Fruit fly (Drosophila melanogaster): ENCODE results near the gene CG4968.
A peak's percentile ranks its signal among the peaks of the same experiment; 100 is the strongest.

Gene CG4968

DNA sequence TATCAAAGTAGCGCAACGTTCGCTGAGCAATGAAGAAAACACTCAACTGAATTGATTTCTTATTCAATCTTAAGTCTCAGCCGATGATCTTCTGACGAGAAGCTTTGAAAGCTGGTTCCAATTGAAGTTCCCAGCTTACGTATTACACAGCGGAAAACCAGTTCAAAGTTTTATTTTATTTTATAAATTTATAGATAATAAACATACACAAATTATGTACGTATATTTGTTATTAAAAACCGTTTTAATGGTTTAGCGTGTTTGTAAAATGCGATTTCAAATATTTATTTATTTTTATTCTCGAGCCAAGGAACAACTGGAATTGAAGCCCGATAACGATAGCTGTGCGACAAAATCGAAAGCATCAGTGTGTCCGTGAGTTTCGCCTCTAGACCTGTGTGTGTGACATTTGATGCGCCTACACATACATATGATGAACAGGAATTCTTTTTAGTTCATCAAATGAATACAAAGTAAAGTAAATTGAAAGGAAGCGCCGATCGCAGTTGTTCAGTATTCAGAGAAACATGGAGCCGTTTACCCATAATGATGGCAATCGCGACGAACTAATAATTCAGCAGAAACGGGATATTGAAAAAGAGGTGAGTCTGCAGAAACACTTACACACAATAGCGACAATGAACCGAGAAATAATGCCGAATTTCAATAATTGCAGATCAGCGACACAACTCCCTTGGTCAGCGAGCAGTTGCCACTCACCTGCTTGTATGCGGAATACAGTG, at the start of gene CG4968, which contains the start of gene CG5390:
Gene CG4968, plus strand, starts transcription at position 405 of the 743 bp plus-strand sequence.
Gene CG5390, minus strand, starts transcription at position 77 of the 743 bp plus-strand sequence.
- peak; percentile 87 for TF ChIP-seq CG17801 (GFP tag; optimal IDR thresholded peaks at IDR 0.05; ENCODE audit: partially characterized antibody)

DNA sequence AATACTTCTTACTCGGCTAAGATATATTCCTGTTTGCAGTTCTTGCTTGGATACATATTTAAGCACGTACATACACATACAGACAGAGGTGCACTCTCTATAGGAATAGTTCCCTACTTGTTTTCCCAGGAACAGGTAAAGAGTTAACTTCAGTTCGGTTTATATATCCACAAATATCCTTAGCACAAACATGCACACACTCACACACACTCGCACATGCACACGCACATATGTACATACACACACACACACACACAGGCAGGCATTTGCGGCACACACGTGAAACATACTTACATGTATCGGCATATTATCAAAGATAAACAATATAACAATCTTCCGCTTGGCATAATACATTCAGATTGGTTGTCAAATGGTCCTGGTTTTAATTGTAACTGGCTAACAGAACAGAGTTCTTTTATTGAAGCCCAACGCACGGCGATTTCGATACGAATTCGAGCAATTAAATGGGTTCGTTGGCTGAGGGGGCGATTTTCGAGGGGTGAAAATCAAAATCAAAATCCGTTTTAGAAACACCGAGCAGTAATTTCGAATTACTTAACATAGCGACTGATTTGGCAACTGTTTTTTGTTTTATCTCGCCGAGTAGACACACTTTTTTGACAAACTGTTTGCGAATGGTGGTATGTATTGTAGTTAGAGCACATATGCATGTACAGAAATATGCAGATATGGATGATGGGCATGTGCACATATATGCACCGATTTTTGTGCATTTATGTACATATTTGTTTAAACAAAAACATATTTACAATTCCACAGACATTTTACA, 46.6 kb upstream of the CG4968 start:
- no peak for TF ChIP-seq CG17801 (GFP tag; optimal IDR thresholded peaks at IDR 0.05; ENCODE audit: partially characterized antibody)

- peak; percentile 26 for TF ChIP-seq CG17801 (GFP tag; optimal IDR thresholded peaks at IDR 0.05; ENCODE audit: partially characterized antibody)
Measured at dm6 chr2L:10260750-10261493, 45.8 kb upstream of the CG4968 start, which contains the start of gene Pten. Pten (minus strand) TSS chr2L:10261049.

dm6 chr2L:10261774-10262173, 44.9 kb upstream of the CG4968 start:
- TF ChIP-seq CG17801 (GFP tag; optimal IDR thresholded peaks at IDR 0.05; ENCODE audit: partially characterized antibody), result no peak

- no peak for TF ChIP-seq CG17801 (GFP tag; optimal IDR thresholded peaks at IDR 0.05; ENCODE audit: partially characterized antibody)
Measured at dm6 chr2L:10263343-10263744, 43.4 kb upstream of the CG4968 start, which contains the start of gene Rsf1. Rsf1 (minus strand) TSS chr2L:10263554.

DNA sequence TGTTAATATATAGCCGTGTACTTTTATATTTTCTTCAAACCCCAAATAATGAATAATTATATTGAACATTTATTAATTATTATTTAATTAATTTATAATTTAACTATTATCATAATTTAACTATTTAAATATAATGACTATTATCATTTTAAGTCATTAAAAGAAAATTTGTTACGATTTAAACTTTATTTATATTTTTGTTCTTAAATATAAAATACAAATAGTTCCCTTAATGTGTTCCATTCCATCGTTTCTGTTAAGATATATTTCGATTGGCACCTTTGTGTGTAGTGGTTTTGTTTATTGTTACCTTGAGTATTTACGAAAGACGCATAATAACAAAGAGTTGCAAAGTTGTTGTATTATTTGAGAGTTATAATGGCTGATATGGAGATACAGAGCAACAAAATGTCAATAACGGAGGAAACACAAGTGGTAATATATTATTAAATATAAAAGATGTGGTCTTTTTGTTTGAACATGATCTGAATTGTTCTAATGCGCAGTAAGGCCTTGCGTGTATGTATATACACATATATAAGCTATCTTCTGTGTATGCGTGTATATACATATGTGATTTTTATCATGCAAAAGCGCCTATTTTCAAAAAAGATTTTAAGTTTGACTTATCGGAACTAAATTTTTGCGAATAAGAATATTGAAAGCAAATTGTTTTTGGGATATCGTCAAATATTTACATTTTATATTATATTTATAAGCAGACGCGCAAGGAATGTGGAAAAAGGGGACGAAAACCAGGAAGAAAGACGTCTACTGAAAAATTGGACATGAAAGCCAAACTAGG, 42.7 kb upstream of the CG4968 start, which contains the start of gene REPTOR-BP:
Gene REPTOR-BP, plus strand, starts transcription at position 296 of the 805 bp plus-strand sequence.
- no peak for TF ChIP-seq CG17801 (GFP tag; optimal IDR thresholded peaks at IDR 0.05; ENCODE audit: partially characterized antibody)

- TF ChIP-seq CG17801 (GFP tag; optimal IDR thresholded peaks at IDR 0.05; ENCODE audit: partially characterized antibody), result peak; percentile 21
Measured at dm6 chr2L:10265129-10265528, 41.6 kb upstream of the CG4968 start, which contains the start of gene Mob3. Mob3 (plus strand) TSS chr2L:10265336.

- no peak for TF ChIP-seq CG17801 (GFP tag; optimal IDR thresholded peaks at IDR 0.05; ENCODE audit: partially characterized antibody)
Measured at dm6 chr2L:10266511-10266910, 40.2 kb upstream of the CG4968 start, which contains the start of gene CG4953. CG4953 (plus strand) TSS chr2L:10266703.

DNA sequence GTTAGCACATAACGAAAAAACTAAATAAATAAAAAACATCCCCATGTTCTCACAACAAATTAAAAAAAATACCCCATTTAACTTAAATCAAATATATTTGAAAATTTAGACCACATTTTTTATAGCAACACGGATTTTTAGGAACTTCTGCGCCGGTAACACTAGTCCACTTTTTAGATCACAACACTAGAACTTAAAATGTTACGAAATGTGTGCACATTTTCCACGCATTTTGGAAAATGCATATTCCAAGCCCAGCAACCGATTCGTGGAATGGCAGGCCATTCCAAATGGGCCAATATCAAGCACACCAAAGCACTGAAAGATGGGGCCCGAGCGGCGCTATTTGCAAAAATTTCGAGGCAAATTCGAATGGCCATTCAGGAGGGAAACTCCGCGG, 38.0 kb upstream of the CG4968 start, which contains the start of gene CG4957:
Gene CG4957, plus strand, starts transcription at position 185 of the 400 bp plus-strand sequence.
- no peak for TF ChIP-seq CG17801 (GFP tag; optimal IDR thresholded peaks at IDR 0.05; ENCODE audit: partially characterized antibody)

DNA sequence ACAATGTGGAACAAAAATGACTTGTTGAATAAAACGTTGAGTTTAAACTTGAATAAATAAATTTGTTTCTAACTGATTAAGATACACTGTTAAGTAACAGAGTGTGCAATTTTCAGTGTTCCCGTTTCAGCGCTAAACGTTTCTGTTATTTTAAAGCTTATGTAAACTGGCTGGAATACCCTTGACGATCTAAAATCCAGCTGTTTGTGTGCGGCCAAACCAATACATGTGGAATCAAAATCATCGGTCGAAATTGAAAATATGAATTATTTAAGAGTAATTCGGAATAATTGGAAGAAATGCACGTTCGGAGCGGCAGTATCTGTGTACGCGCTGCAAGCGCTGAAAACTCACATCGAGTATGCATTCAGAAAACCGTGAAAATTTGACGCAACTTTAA, 36.9 kb upstream of the CG4968 start, which contains the start of gene Mulk:
Gene Mulk, plus strand, starts transcription at position 198 of the 400 bp plus-strand sequence.
- TF ChIP-seq CG17801 (GFP tag; optimal IDR thresholded peaks at IDR 0.05; ENCODE audit: partially characterized antibody), result no peak

- peak; percentile 34 for TF ChIP-seq CG17801 (GFP tag; optimal IDR thresholded peaks at IDR 0.05; ENCODE audit: partially characterized antibody)
Measured at dm6 chr2L:10272224-10272623, 34.5 kb upstream of the CG4968 start, which contains the start of gene trk. trk (minus strand) TSS chr2L:10272324.

- peak; percentile 79 for TF ChIP-seq CG17801 (GFP tag; optimal IDR thresholded peaks at IDR 0.05; ENCODE audit: partially characterized antibody)
Measured at dm6 chr2L:10276436-10276835, 30.3 kb upstream of the CG4968 start.

DNA sequence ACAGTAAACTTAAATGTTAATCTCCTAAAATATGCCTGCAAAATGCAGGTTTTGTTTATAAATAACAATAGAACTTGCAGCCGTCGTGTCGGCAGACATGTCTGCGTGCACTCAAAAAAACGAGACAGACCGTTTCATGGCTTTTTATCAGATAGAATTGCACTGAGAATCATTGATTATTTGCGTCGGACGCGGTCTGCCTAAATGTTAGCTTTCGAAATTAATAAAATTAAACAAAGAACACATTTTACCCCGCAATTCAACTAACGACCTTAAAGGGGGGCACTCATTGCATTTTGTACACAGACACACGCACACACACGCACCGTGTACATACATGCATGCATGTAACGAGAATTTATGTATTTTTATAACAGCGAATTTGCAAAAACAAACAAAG, 29.9 kb upstream of the CG4968 start:
- no peak for TF ChIP-seq CG17801 (GFP tag; optimal IDR thresholded peaks at IDR 0.05; ENCODE audit: partially characterized antibody)

DNA sequence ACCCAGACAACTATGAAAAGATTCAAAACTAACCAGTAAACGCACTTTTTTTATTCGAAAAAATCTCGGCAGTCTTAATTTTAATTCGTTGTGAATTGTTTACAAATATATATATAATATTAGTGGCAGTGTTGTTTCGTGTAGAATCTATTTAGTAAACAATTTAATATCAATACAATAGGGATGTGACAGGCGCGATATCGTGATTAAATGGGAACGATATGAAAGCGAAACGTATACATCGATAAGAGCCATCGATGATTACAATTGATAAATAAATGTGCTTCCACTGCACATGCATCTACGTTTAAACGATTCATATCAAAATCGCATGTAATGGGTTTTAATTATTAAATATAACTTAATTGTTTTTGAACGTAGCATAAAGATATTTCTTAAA, 29.4 kb upstream of the CG4968 start:
- TF ChIP-seq CG17801 (GFP tag; optimal IDR thresholded peaks at IDR 0.05; ENCODE audit: partially characterized antibody), result peak; percentile 37
